Fruit fly (Drosophila melanogaster) whole organism, prepupa: ENCODE data around the gene X11Lbeta.
A peak's percentile ranks its signal among the peaks of the same experiment; 100 is the strongest.

Experiments
- Blimp-1 ChIP-seq: fragments of 200-800 bp; sonication (Bioruptor generic); optimal IDR thresholded peaks from 3 replicates; lab custom pipeline; 2017; ENCODE audit warnings: missing biosample characterization, missing genetic modification characterization, mild to moderate bottlenecking, moderate library complexity, missing genetic modification reagents
- CG10631 ChIP-seq: fragments of 200-800 bp; sonication (Bioruptor generic); optimal IDR thresholded peaks from 2 replicates; lab custom pipeline; 2016; ENCODE audit warnings: missing biosample characterization, missing genetic modification characterization
- CG10669 ChIP-seq: fragments of 200-800 bp; sonication (Bioruptor generic); optimal IDR thresholded peaks from 3 replicates; lab custom pipeline; 2018; ENCODE audit warnings: missing biosample characterization, mild to moderate bottlenecking, missing genetic modification characterization, moderate library complexity
- CG11902 ChIP-seq: fragments of 200-800 bp; sonication (Bioruptor generic); optimal IDR thresholded peaks from 3 replicates; lab custom pipeline; 2016; ENCODE audit warnings: missing biosample characterization, missing genetic modification characterization
- CG15336 ChIP-seq: fragments of 200-800 bp; sonication (Bioruptor generic); IDR thresholded peaks from 2 replicates; pipeline ENCODE4 v1.3.6; 2022; ENCODE audit warnings: missing biosample characterization, missing genetic modification characterization
- CG16779 ChIP-seq: fragments of 200-800 bp; sonication (Bioruptor generic); optimal IDR thresholded peaks from 3 replicates; lab custom pipeline; 2017; ENCODE audit warnings: missing biosample characterization, mild to moderate bottlenecking, missing genetic modification characterization
- CG3032 ChIP-seq: fragments of 200-800 bp; optimal IDR thresholded peaks from 2 replicates; lab custom pipeline; 2019; ENCODE audit warnings: missing biosample characterization, mild to moderate bottlenecking, missing genetic modification characterization, moderate library complexity
- CG31627 ChIP-seq: fragments of 200-800 bp; sonication (Bioruptor generic); optimal IDR thresholded peaks from 3 replicates; lab custom pipeline; 2016; ENCODE audit warnings: missing biosample characterization, missing genetic modification characterization
- CG32006 ChIP-seq: fragments of 200-800 bp; sonication (Bioruptor generic); optimal IDR thresholded peaks from 3 replicates; lab custom pipeline; 2017; ENCODE audit warnings: missing biosample characterization, mild to moderate bottlenecking, missing genetic modification characterization
- CG34406 ChIP-seq: fragments of 200-800 bp; sonication (Bioruptor generic); optimal IDR thresholded peaks from 3 replicates; lab custom pipeline; 2016; ENCODE audit warnings: missing biosample characterization, missing genetic modification characterization
- CG3919 ChIP-seq: fragments of 200-800 bp; sonication (Bioruptor generic); optimal IDR thresholded peaks from 3 replicates; lab custom pipeline; 2016; ENCODE audit warnings: missing biosample characterization, missing genetic modification characterization
- CG6163 ChIP-seq: fragments of 200-800 bp; sonication (Bioruptor generic); IDR thresholded peaks from 3 replicates; pipeline ENCODE4 v1.3.6; 2022; ENCODE audit warnings: missing biosample characterization, missing genetic modification characterization
- CG6276 ChIP-seq: fragments of 200-800 bp; sonication (Bioruptor generic); optimal IDR thresholded peaks from 2 replicates; lab custom pipeline; 2017; ENCODE audit warnings: missing biosample characterization, mild to moderate bottlenecking, missing genetic modification characterization
- CG6792 ChIP-seq: fragments of 200-800 bp; sonication (Bioruptor generic); optimal IDR thresholded peaks from 3 replicates; lab custom pipeline; 2016; ENCODE audit warnings: missing biosample characterization, missing genetic modification characterization
- CG8119 ChIP-seq: fragments of 200-800 bp; sonication (Bioruptor generic); IDR thresholded peaks from 3 replicates; pipeline ENCODE4 v1.3.6; 2022; ENCODE audit warnings: missing biosample characterization, missing genetic modification characterization
- CG8632 ChIP-seq: fragments of 200-800 bp; sonication (Bioruptor generic); optimal IDR thresholded peaks from 3 replicates; lab custom pipeline; 2016; ENCODE audit warnings: missing biosample characterization, missing genetic modification characterization
- CG9139 ChIP-seq: fragments of 200-800 bp; sonication (Bioruptor generic); optimal IDR thresholded peaks from 3 replicates; lab custom pipeline; 2017; ENCODE audit warnings: missing biosample characterization, mild to moderate bottlenecking, missing genetic modification characterization
- Eip75B ChIP-seq: fragments of 200-800 bp; sonication (Bioruptor generic); optimal IDR thresholded peaks from 3 replicates; lab custom pipeline; 2016; ENCODE audit warnings: missing biosample characterization, missing genetic modification characterization
- Eip78C ChIP-seq: fragments of 200-800 bp; sonication (Bioruptor generic); peaks from one replicate; lab custom pipeline; 2016; ENCODE audit warnings: missing biosample characterization, missing genetic modification characterization
- Ets96B ChIP-seq: fragments of 200-800 bp; optimal IDR thresholded peaks from 2 replicates; lab custom pipeline; 2019; ENCODE audit warnings: missing biosample characterization, mild to moderate bottlenecking, missing genetic modification characterization, moderate library complexity
- Hr39 ChIP-seq: fragments of 200-800 bp; sonication (Bioruptor generic); optimal IDR thresholded peaks from 2 replicates; lab custom pipeline; 2016; ENCODE audit warnings: missing biosample characterization, missing genetic modification characterization
- Hr4 ChIP-seq: fragments of 200-800 bp; sonication (Bioruptor generic); optimal IDR thresholded peaks from 3 replicates; lab custom pipeline; 2016; ENCODE audit warnings: missing biosample characterization, missing genetic modification characterization
- Lpt ChIP-seq: fragments of 200-800 bp; sonication (Bioruptor generic); optimal IDR thresholded peaks from 3 replicates; lab custom pipeline; 2016; ENCODE audit warnings: missing biosample characterization, missing genetic modification characterization
- Met ChIP-seq: fragments of 200-800 bp; sonication (Bioruptor generic); optimal IDR thresholded peaks from 3 replicates; lab custom pipeline; 2016; ENCODE audit warnings: missing biosample characterization, missing genetic modification characterization
- OdsH ChIP-seq: fragments of 200-800 bp; sonication (Bioruptor generic); optimal IDR thresholded peaks from 3 replicates; lab custom pipeline; 2016; ENCODE audit warnings: missing biosample characterization, missing genetic modification characterization
- Smox ChIP-seq: fragments of 200-800 bp; sonication (Bioruptor generic); optimal IDR thresholded peaks from 3 replicates; lab custom pipeline; 2016; ENCODE audit warnings: missing biosample characterization, missing genetic modification characterization
- Sox102F ChIP-seq: fragments of 200-800 bp; sonication (Bioruptor generic); optimal IDR thresholded peaks from 2 replicates; lab custom pipeline; 2016; ENCODE audit warnings: missing biosample characterization, mild to moderate bottlenecking, missing genetic modification characterization
- Sox14 ChIP-seq: fragments of 200-800 bp; sonication (Bioruptor generic); optimal IDR thresholded peaks from 3 replicates; lab custom pipeline; 2016; ENCODE audit warnings: missing biosample characterization, missing genetic modification characterization
- Sox15 ChIP-seq: fragments of 200-800 bp; sonication (Bioruptor generic); optimal IDR thresholded peaks from 3 replicates; lab custom pipeline; 2016; ENCODE audit warnings: missing biosample characterization, missing genetic modification characterization
- achi ChIP-seq: fragments of 200-800 bp; sonication (Bioruptor generic); optimal IDR thresholded peaks from 3 replicates; lab custom pipeline; 2016; ENCODE audit warnings: missing biosample characterization, missing genetic modification characterization
- acj6 ChIP-seq: fragments of 200-800 bp; sonication (Bioruptor generic); optimal IDR thresholded peaks from 3 replicates; lab custom pipeline; 2016; ENCODE audit warnings: missing biosample characterization, missing genetic modification characterization
- cyc ChIP-seq: fragments of 200-800 bp; sonication (Bioruptor generic); optimal IDR thresholded peaks from 3 replicates; lab custom pipeline; 2016; ENCODE audit warnings: missing biosample characterization, missing genetic modification characterization
- dsx ChIP-seq: fragments of 200-800 bp; optimal IDR thresholded peaks from 3 replicates; lab custom pipeline; 2019; ENCODE audit warnings: missing biosample characterization, mild to moderate bottlenecking, missing genetic modification characterization, moderate library complexity; ENCODE audit not compliant: poor library complexity, severe bottlenecking
- eg ChIP-seq: fragments of 200-800 bp; sonication (Bioruptor generic); IDR thresholded peaks from 3 replicates; pipeline ENCODE4 v1.3.6; 2022; ENCODE audit warnings: missing biosample characterization, missing genetic modification characterization
- esn ChIP-seq: fragments of 200-800 bp; sonication (Bioruptor generic); optimal IDR thresholded peaks from 2 replicates; lab custom pipeline; 2016; ENCODE audit warnings: missing biosample characterization, mild to moderate bottlenecking, missing genetic modification characterization, moderate library complexity
- fd59A ChIP-seq: fragments of 200-800 bp; sonication (Bioruptor generic); optimal IDR thresholded peaks from 2 replicates; lab custom pipeline; 2017; ENCODE audit warnings: missing biosample characterization, mild to moderate bottlenecking, missing genetic modification characterization, missing genetic modification reagents
- lz ChIP-seq: fragments of 200-800 bp; sonication (Bioruptor generic); optimal IDR thresholded peaks from 3 replicates; lab custom pipeline; 2016; ENCODE audit warnings: missing biosample characterization, missing genetic modification characterization
- pdm3 ChIP-seq: fragments of 200-800 bp; sonication (Bioruptor generic); optimal IDR thresholded peaks from 3 replicates; lab custom pipeline; 2016; ENCODE audit warnings: missing biosample characterization, missing genetic modification characterization
- salr ChIP-seq, 2 experiments: fragments of 200-800 bp; sonication (Bioruptor generic); optimal IDR thresholded peaks; 3 replicates each; lab custom pipeline; 2016 to 2018; ENCODE audit warnings: missing biosample characterization in 2 of 2, missing genetic modification characterization in 2 of 2, mild to moderate bottlenecking in 1 of 2
- spab ChIP-seq: fragments of 200-800 bp; sonication (Bioruptor generic); optimal IDR thresholded peaks from 2 replicates; lab custom pipeline; 2017; ENCODE audit warnings: missing biosample characterization, mild to moderate bottlenecking, missing genetic modification characterization, missing genetic modification reagents
- ss ChIP-seq, 2 experiments: fragments of 200-800 bp; sonication (Bioruptor generic); optimal IDR thresholded peaks; 2 replicates in 1 of 2; 3 replicates in 1 of 2; lab custom pipeline; 2017 to 2018; ENCODE audit warnings: mild to moderate bottlenecking in 2 of 2, missing biosample characterization in 2 of 2, missing genetic modification characterization in 2 of 2, moderate library complexity in 1 of 2
- svp ChIP-seq: fragments of 200-800 bp; sonication (Bioruptor generic); peaks from one replicate; lab custom pipeline; 2016; ENCODE audit warnings: missing biosample characterization, missing genetic modification characterization
- topi ChIP-seq: fragments of 200-800 bp; sonication (Bioruptor generic); optimal IDR thresholded peaks from 3 replicates; lab custom pipeline; 2016; ENCODE audit warnings: missing biosample characterization, missing genetic modification characterization

X11Lbeta gene

DNA sequence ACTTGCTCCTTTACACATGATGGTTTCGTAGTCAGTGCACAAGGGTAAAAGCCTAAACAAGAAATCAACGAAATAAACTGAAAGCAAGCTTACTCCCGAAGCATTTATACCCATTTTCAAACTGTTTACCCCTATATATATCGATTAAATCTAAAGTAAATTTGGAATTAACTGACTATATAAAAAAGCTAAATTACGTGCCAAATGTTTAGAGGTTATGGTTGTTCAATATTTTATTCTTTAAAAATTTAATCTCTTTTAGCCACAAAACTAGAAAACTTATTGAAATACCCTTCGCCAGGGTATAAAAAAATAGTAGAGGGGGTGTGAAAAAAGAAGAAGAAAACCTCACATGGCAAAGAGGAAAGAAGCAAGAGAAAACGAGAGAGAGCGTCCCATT is 104.3 kb downstream of the X11Lbeta start:
- TF ChIP-seq fd59A (peak; percentile 3), CG9139 (GFP tag; lab: Kevin White, UChicago) (no peak), CG15336 (GFP tag; lab: Robert Waterston, UW) (peak; percentile 48; the same call in 1 of the 2 replicates), Ets96B (tag; lab: Kevin White, UChicago) (peak; percentile 58), Blimp-1 (GFP tag; lab: Kevin White, UChicago) (no peak), OdsH (GFP tag; lab: Kevin White, UChicago) (peak; percentile 21), CG31627 (GFP tag; lab: Kevin White, UChicago) (peak; percentile 19), CG34406 (GFP tag; lab: Kevin White, UChicago) (peak; percentile 28), Eip78C (GFP tag; lab: Kevin White, UChicago) (peak; percentile 81), acj6 (GFP tag; lab: Kevin White, UChicago) (peak; percentile 30), Lpt (GFP tag; lab: Kevin White, UChicago) (no peak), CG8119 (GFP tag; lab: Robert Waterston, UW) (peak; percentile 35; the same call in 1 of the 3 replicates), CG3032 (peak; percentile 30), Eip75B (GFP tag; lab: Kevin White, UChicago) (peak; percentile 49), eg (GFP tag; lab: Robert Waterston, UW) (no peak), esn (peak; percentile 18), CG11902 (no peak), spab (GFP tag; lab: Kevin White, UChicago) (peak; percentile 20), cyc (GFP tag; lab: Kevin White, UChicago) (peak; percentile 11), Sox14 (GFP tag; lab: Kevin White, UChicago) (peak; percentile 30), CG16779 (tag; lab: Kevin White, UChicago) (no peak), topi (peak; percentile 37), Hr4 (GFP tag; lab: Kevin White, UChicago) (peak; percentile 28), CG32006 (GFP tag; lab: Kevin White, UChicago) (peak; percentile 44), Sox102F (no peak), salr (GFP tag; optimal IDR thresholded peaks at IDR 0.05; lab: Kevin White, UChicago) (peak in 1 of 2 experiments; percentile 36), dsx (GFP tag; lab: Kevin White, UChicago) (peak; percentile 32), CG6276 (GFP tag; lab: Kevin White, UChicago) (no peak), lz (GFP tag; lab: Kevin White, UChicago) (peak; percentile 28), CG10631 (GFP tag; lab: Kevin White, UChicago) (peak; percentile 43), Smox (GFP tag; lab: Kevin White, UChicago) (peak; percentile 25), CG6163 (0 out of 3 replicates have a peak, but pooled peaks have one; percentile 18), CG10669 (GFP tag; lab: Kevin White, UChicago) (peak; percentile 42), CG3919 (GFP tag; lab: Kevin White, UChicago) (peak; percentile 30), Hr39 (GFP tag; lab: Kevin White, UChicago) (peak; percentile 16), CG6792 (GFP tag; lab: Kevin White, UChicago) (peak; percentile 31), Met (GFP tag; lab: Kevin White, UChicago) (peak; percentile 45), ss (GFP tag; optimal IDR thresholded peaks at IDR 0.05; lab: Kevin White, UChicago) (peak in 1 of 2 experiments; percentile 18), CG8632 (peak; percentile 14), Sox15 (GFP tag; lab: Kevin White, UChicago) (no peak), pdm3 (GFP tag; lab: Kevin White, UChicago) (peak; percentile 41), achi (peak; percentile 45), svp (GFP tag; lab: Kevin White, UChicago) (peak; percentile 54)
